Worm (Caenorhabditis elegans) whole organism, L3 larva: ENCODE data around the gene srxa-12.

ENCODE experiments used
- egl-27 ChIP-seq: sonication (generic microtip); optimal IDR thresholded peaks from 4 replicates; lab custom pipeline; 2017; ENCODE audit warnings: missing biosample characterization, missing genetic modification reagents, missing genetic modification characterization
- zag-1 ChIP-seq: fragments of 150-350 bp; optimal IDR thresholded peaks from 2 replicates; lab custom pipeline; 2014; ENCODE audit warnings: missing biosample characterization, missing genetic modification characterization

DNA sequence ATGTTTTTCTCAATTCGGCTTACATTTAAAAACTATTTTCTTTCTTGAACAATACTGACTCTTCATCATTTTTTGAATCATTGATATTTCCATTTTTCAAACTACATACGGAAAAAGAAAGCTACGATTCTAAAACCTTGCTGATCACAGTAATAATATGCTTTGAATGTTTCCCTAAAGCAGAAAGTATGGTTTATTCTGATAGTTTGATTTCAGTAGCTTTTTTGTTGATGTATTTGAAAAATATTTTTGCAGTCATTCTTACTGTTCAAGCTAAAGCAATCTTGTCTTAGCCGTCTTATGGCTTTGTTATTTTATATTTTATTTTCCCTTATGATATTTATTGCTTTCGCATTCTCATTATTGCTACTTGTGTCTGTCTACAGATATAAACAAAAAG, 3.0 kb downstream of the srxa-12 start, which contains the start of gene srxa-13:
- TF ChIP-seq zag-1: no peak
- no peak for TF ChIP-seq egl-27 (tag; lab: Kevin White, UChicago)
